Worm (Caenorhabditis elegans) whole organism, L4 larva: Measurements from ENCODE around the gene C47D12.4.

Source experiments
- D1046.2 ChIP-seq: fragments of 200-800 bp; sonication (Bioruptor generic); IDR thresholded peaks from 2 replicates; pipeline ENCODE4 v1.3.6; 2022; ENCODE audit warnings: missing genetic modification characterization, missing compliant biosample characterization
- F10B5.3 ChIP-seq: sonication (generic microtip); optimal IDR thresholded peaks from 2 replicates; lab custom pipeline; 2016; ENCODE audit warnings: mild to moderate bottlenecking, missing genetic modification characterization, missing compliant biosample characterization
- F26F4.8 ChIP-seq: fragments of 200-800 bp; sonication (Bioruptor generic); conservative IDR thresholded peaks from 2 replicates; pipeline ENCODE4 v1.3.6; 2022; ENCODE audit warnings: missing genetic modification characterization, missing compliant biosample characterization
- F44E2.7 ChIP-seq: fragments of 200-800 bp; sonication (Bioruptor generic); IDR thresholded peaks from 2 replicates; pipeline ENCODE4 v2.1.2; 2022; ENCODE audit warnings: missing genetic modification characterization, missing compliant biosample characterization
- T26A8.4 ChIP-seq: fragments of 200-800 bp; sonication (Bioruptor generic); IDR thresholded peaks from 2 replicates; pipeline ENCODE4 v1.3.6; 2022; ENCODE audit warnings: missing genetic modification characterization, missing compliant biosample characterization
- Y48G9A.11 ChIP-seq: fragments of 200-800 bp; sonication (Bioruptor generic); IDR thresholded peaks from 2 replicates; pipeline ENCODE4 v1.3.6; 2022; ENCODE audit warnings: missing genetic modification reagents, missing genetic modification characterization, missing compliant biosample characterization
- Y75B8A.6 ChIP-seq: fragments of 200-800 bp; sonication (Bioruptor generic); IDR thresholded peaks from 2 replicates; pipeline ENCODE4 v1.3.6; 2022; ENCODE audit warnings: missing genetic modification reagents, missing genetic modification characterization, missing compliant biosample characterization
- ZK546.5 ChIP-seq, 2 experiments: sonication (generic microtip); optimal IDR thresholded peaks; 2 replicates each; lab custom pipeline; 2017; ENCODE audit warnings: missing biosample characterization in 2 of 2, missing genetic modification characterization in 2 of 2
- aha-1 ChIP-seq: fragments of 150-350 bp; peaks from one replicate; lab custom pipeline; 2014; ENCODE audit warnings: missing biosample characterization, missing genetic modification characterization
- aly-2 ChIP-seq: sonication (generic microtip); optimal IDR thresholded peaks from 2 replicates; lab custom pipeline; 2018; ENCODE audit warnings: missing biosample characterization, missing genetic modification characterization
- ama-1 ChIP-seq: fragments of 150-350 bp; optimal IDR thresholded peaks from 2 replicates; lab custom pipeline; 2014; ENCODE audit warnings: inconsistent platforms, mixed read lengths
- ceh-32 ChIP-seq: sonication (generic microtip); optimal IDR thresholded peaks from 2 replicates; lab custom pipeline; 2016; ENCODE audit warnings: mild to moderate bottlenecking, missing genetic modification characterization, missing compliant biosample characterization; ENCODE audit not compliant: poor library complexity
- ceh-44 ChIP-seq: fragments of 200-800 bp; sonication (Bioruptor generic); IDR thresholded peaks from 2 replicates; pipeline ENCODE4 v1.3.6; 2022; ENCODE audit warnings: missing genetic modification reagents, missing genetic modification characterization, missing compliant biosample characterization
- ceh-62 ChIP-seq: sonication (generic microtip); optimal IDR thresholded peaks from 2 replicates; lab custom pipeline; 2017; ENCODE audit warnings: missing biosample characterization, missing genetic modification characterization
- cey-2 ChIP-seq: sonication (generic microtip); optimal IDR thresholded peaks from 3 replicates; lab custom pipeline; 2017; ENCODE audit warnings: missing genetic modification characterization, mild to moderate bottlenecking, missing compliant biosample characterization, antibody characterized with exemption, borderline replicate concordance; ENCODE audit not compliant: insufficient read depth
- daf-12 ChIP-seq: fragments of 150-350 bp; optimal IDR thresholded peaks from 2 replicates; lab custom pipeline; 2014; ENCODE audit warnings: missing biosample characterization, missing genetic modification reagents, missing genetic modification characterization
- daf-16 ChIP-seq, 3 experiments: sonication (generic microtip); optimal IDR thresholded peaks; 2 replicates each; lab custom pipeline; 2016 to 2017; ENCODE audit warnings: missing genetic modification characterization in 3 of 3, missing genetic modification reagents in 3 of 3, mild to moderate bottlenecking in 2 of 3, missing compliant biosample characterization in 2 of 3, missing biosample characterization in 1 of 3, moderate library complexity in 1 of 3
- daf-8 ChIP-seq: fragments of 200-800 bp; sonication (Bioruptor generic); IDR thresholded peaks from 2 replicates; pipeline ENCODE4 v1.3.6; 2022; ENCODE audit warnings: missing genetic modification characterization, missing compliant biosample characterization
- egl-43 ChIP-seq: fragments of 200-800 bp; sonication (Bioruptor generic); IDR thresholded peaks from 2 replicates; pipeline ENCODE4 v1.3.6; 2022; ENCODE audit warnings: missing genetic modification reagents, missing genetic modification characterization, missing compliant biosample characterization
- fkh-10 ChIP-seq: fragments of 150-350 bp; optimal IDR thresholded peaks from 2 replicates; lab custom pipeline; 2014; ENCODE audit warnings: missing biosample characterization, missing genetic modification reagents, missing genetic modification characterization
- hif-1 ChIP-seq, 2 experiments: sonication (generic microtip); optimal IDR thresholded peaks; 2 replicates each; lab custom pipeline; 2016 to 2017; ENCODE audit warnings: missing compliant biosample characterization in 2 of 2, missing genetic modification characterization in 2 of 2, missing genetic modification reagents in 2 of 2, missing genotype in 2 of 2, mild to moderate bottlenecking in 1 of 2
- hlh-11 ChIP-seq: fragments of 200-800 bp; sonication (Bioruptor generic); optimal IDR thresholded peaks from 2 replicates; lab custom pipeline; 2018; ENCODE audit warnings: mild to moderate bottlenecking, missing genetic modification characterization, missing compliant biosample characterization
- hmg-1.1 ChIP-seq: fragments of 200-800 bp; sonication (Bioruptor generic); IDR thresholded peaks from 2 replicates; pipeline ENCODE4 v1.3.6; 2022; ENCODE audit warnings: missing genetic modification reagents, missing genetic modification characterization, missing compliant biosample characterization
- lin-15B ChIP-seq: fragments of 150-350 bp; sonication (generic microtip); optimal IDR thresholded peaks from 3 replicates; lab custom pipeline; 2014; ENCODE audit warnings: missing biosample characterization, missing genetic modification characterization
- lin-38 ChIP-seq: fragments of 200-800 bp; sonication (Bioruptor generic); IDR thresholded peaks from 2 replicates; pipeline ENCODE4 v1.3.6; 2022; ENCODE audit warnings: missing genetic modification reagents, missing genetic modification characterization, missing compliant biosample characterization
- lsy-2 ChIP-seq, 2 experiments: fragments of 150-350 bp in 1 of 2; sonication (generic microtip) in 1 of 2; optimal IDR thresholded peaks; 2 replicates each; lab custom pipeline; 2014 to 2017; ENCODE audit warnings: missing biosample characterization in 2 of 2, missing genetic modification characterization in 2 of 2
- mep-1 ChIP-seq: fragments of 150-350 bp; sonication (generic microtip); optimal IDR thresholded peaks from 3 replicates; lab custom pipeline; 2014; ENCODE audit warnings: missing biosample characterization, missing genetic modification characterization
- mxl-2 ChIP-seq: fragments of 200-800 bp; sonication (Bioruptor generic); conservative IDR thresholded peaks from 2 replicates; pipeline ENCODE4 v1.3.6; 2022; ENCODE audit warnings: missing genetic modification reagents, missing genetic modification characterization, missing compliant biosample characterization
- mxl-3 ChIP-seq: fragments of 200-800 bp; sonication (Bioruptor generic); optimal IDR thresholded peaks from 2 replicates; lab custom pipeline; 2018; ENCODE audit warnings: mild to moderate bottlenecking, missing genetic modification characterization, missing compliant biosample characterization
- nhr-102 ChIP-seq: sonication (generic microtip); optimal IDR thresholded peaks from 2 replicates; lab custom pipeline; 2016; ENCODE audit warnings: mild to moderate bottlenecking, missing genetic modification characterization, moderate library complexity, missing compliant biosample characterization
- nhr-237 ChIP-seq: sonication (generic microtip); optimal IDR thresholded peaks from 2 replicates; lab custom pipeline; 2017; ENCODE audit warnings: missing biosample characterization, missing genetic modification characterization
- nhr-25 ChIP-seq: sonication (generic microtip); optimal IDR thresholded peaks from 2 replicates; lab custom pipeline; 2017; ENCODE audit warnings: missing genetic modification characterization, mild to moderate bottlenecking, missing compliant biosample characterization, antibody characterized with exemption, moderate library complexity, borderline replicate concordance; ENCODE audit not compliant: insufficient read depth
- nhr-28 ChIP-seq: fragments of 150-350 bp; optimal IDR thresholded peaks from 2 replicates; lab custom pipeline; 2014; ENCODE audit warnings: missing biosample characterization, missing genetic modification characterization
- rbr-2 ChIP-seq: sonication (generic microtip); optimal IDR thresholded peaks from 2 replicates; lab custom pipeline; 2016; ENCODE audit warnings: missing genotype, missing genetic modification characterization, missing compliant biosample characterization
- saeg-2 ChIP-seq: fragments of 200-800 bp; sonication (Bioruptor generic); IDR thresholded peaks from 2 replicates; pipeline ENCODE4 v1.3.6; 2022; ENCODE audit warnings: missing genetic modification reagents, missing genetic modification characterization, missing compliant biosample characterization
- set-16 ChIP-seq: fragments of 200-800 bp; sonication (Bioruptor generic); IDR thresholded peaks from 2 replicates; pipeline ENCODE4 v1.3.6; 2022; ENCODE audit warnings: missing genetic modification reagents, missing genetic modification characterization, missing compliant biosample characterization
- snpc-1.2 ChIP-seq: fragments of 200-800 bp; sonication (Bioruptor generic); IDR thresholded peaks from 2 replicates; pipeline ENCODE4 v1.3.6; 2022; ENCODE audit warnings: missing genetic modification reagents, missing genetic modification characterization, missing compliant biosample characterization
- snpc-4 ChIP-seq: fragments of 150-350 bp; optimal IDR thresholded peaks from 2 replicates; lab custom pipeline; 2014; ENCODE audit warnings: missing biosample characterization, missing genetic modification characterization
- spr-1 ChIP-seq: sonication (generic microtip); optimal IDR thresholded peaks from 2 replicates; lab custom pipeline; 2016; ENCODE audit warnings: mild to moderate bottlenecking, missing genetic modification characterization, missing compliant biosample characterization
- spr-3 ChIP-seq: fragments of 200-800 bp; sonication (Bioruptor generic); optimal IDR thresholded peaks from 2 replicates; lab custom pipeline; 2018; ENCODE audit warnings: mild to moderate bottlenecking, missing genetic modification characterization, missing compliant biosample characterization
- tag-97 ChIP-seq: fragments of 200-800 bp; sonication (Bioruptor generic); IDR thresholded peaks from 2 replicates; pipeline ENCODE4 v1.3.6; 2022; ENCODE audit warnings: missing genetic modification characterization, missing compliant biosample characterization
- unc-130 ChIP-seq: sonication (generic microtip); optimal IDR thresholded peaks from 2 replicates; lab custom pipeline; 2016; ENCODE audit warnings: missing genetic modification reagents, missing genetic modification characterization, missing compliant biosample characterization
- unc-39 ChIP-seq: sonication (generic microtip); optimal IDR thresholded peaks from 2 replicates; lab custom pipeline; 2017; ENCODE audit warnings: missing biosample characterization, missing genetic modification characterization
- unc-62 ChIP-seq, 3 experiments: fragments of 150-350 bp in 1 of 3; sonication (generic microtip); optimal IDR thresholded peaks in 2 of 3; peaks in 1 of 3; 1 replicate in 1 of 3; 2 replicates in 2 of 3; lab custom pipeline; 2014 to 2017; ENCODE audit warnings: missing biosample characterization in 3 of 3, missing genetic modification characterization in 3 of 3, missing genetic modification reagents in 3 of 3, missing genotype in 1 of 3
- zfp-2 ChIP-seq: sonication (generic microtip); optimal IDR thresholded peaks from 2 replicates; lab custom pipeline; 2016; ENCODE audit warnings: mild to moderate bottlenecking, missing genetic modification characterization, missing compliant biosample characterization
- zfp-3 ChIP-seq: fragments of 200-800 bp; sonication (Bioruptor generic); conservative IDR thresholded peaks from 2 replicates; pipeline ENCODE4 v1.3.6; 2022; ENCODE audit warnings: missing genetic modification reagents, missing genetic modification characterization, missing compliant biosample characterization
- zip-11 ChIP-seq: fragments of 200-800 bp; sonication (Bioruptor generic); IDR thresholded peaks from 2 replicates; pipeline ENCODE4 v1.3.6; 2022; ENCODE audit warnings: missing genetic modification characterization, missing compliant biosample characterization

Gene C47D12.4

ce11 chrII:11633509-11633908 lies 48.1 kb upstream of the C47D12.4 start, which contains the start of gene din-1:
TSS of gene din-1 (minus strand) at chrII:11633609.
- TF ChIP-seq hlh-11 (tag; lab: Kevin White, UChicago) (no peak), mep-1 (tag; lab: Kevin White, UChicago) (no peak), T26A8.4 (no peak)
- TF ChIP-seq, all 104 proteins: peak for 0

ce11 chrII:11634057-11634676 lies 47.4 kb upstream of the C47D12.4 start:
- TF ChIP-seq ama-1 (lab: Kevin White, UChicago): peak; percentile 74
- TF ChIP-seq Y48G9A.11: no peak
- peak; percentile 93 for TF ChIP-seq rbr-2 (tag; lab: Kevin White, UChicago)
- TF ChIP-seq zip-11 (GFP tag; lab: Robert Waterston, UW): no peak
- no peak for TF ChIP-seq ZK546.5 (tag; optimal IDR thresholded peaks at IDR 0.05; lab: Kevin White, UChicago)
- TF ChIP-seq daf-16 (GFP tag; optimal IDR thresholded peaks at IDR 0.05; lab: Kevin White, UChicago): peak; percentile 4 to 40
- TF ChIP-seq daf-16 (tag; optimal IDR thresholded peaks at IDR 0.05; lab: Kevin White, UChicago): peak; percentile 57
- TF ChIP-seq Y75B8A.6 (GFP tag; lab: Robert Waterston, UW): no peak
- TF ChIP-seq nhr-237 (tag; lab: Kevin White, UChicago): peak; percentile 12
- TF ChIP-seq aha-1 (tag; lab: Kevin White, UChicago): peak; percentile 98
- no peak for TF ChIP-seq snpc-4
- no peak for TF ChIP-seq zfp-3 (GFP tag; lab: Robert Waterston, UW)
- peak; percentile 50 for TF ChIP-seq cey-2 (tag; lab: Kevin White, UChicago)
- no peak for TF ChIP-seq unc-130
- TF ChIP-seq F10B5.3 (tag; lab: Kevin White, UChicago): peak; percentile 44
- peak; percentile 52 for TF ChIP-seq spr-3 (GFP tag; lab: Kevin White, UChicago)
- peak; percentile 90 for TF ChIP-seq nhr-25 (tag; lab: Kevin White, UChicago)
- TF ChIP-seq ceh-32: no peak
- TF ChIP-seq hif-1 (tag; optimal IDR thresholded peaks at IDR 0.05; lab: Kevin White, UChicago): peak; percentile 22 to 90
- no peak for TF ChIP-seq F44E2.7 (GFP tag; lab: Robert Waterston, UW)
- TF ChIP-seq spr-1 (tag; lab: Kevin White, UChicago): peak; percentile 74
- TF ChIP-seq daf-8 (GFP tag; lab: Robert Waterston, UW): no peak
- peak; percentile 84 for TF ChIP-seq nhr-28
- TF ChIP-seq lin-15B: no peak
- TF ChIP-seq nhr-102: peak; percentile 26
- TF ChIP-seq aly-2 (tag; lab: Kevin White, UChicago): no peak
- peak in 1 of 2 experiments; percentile 100 for TF ChIP-seq unc-62 (GFP tag; optimal IDR thresholded peaks at IDR 0.05 in 1 of 2; lab: Kevin White, UChicago)
- TF ChIP-seq unc-62 (tag; optimal IDR thresholded peaks at IDR 0.05; lab: Kevin White, UChicago): no peak
- TF ChIP-seq set-16: peak; percentile 96
- TF ChIP-seq daf-12 (tag; lab: Kevin White, UChicago): no peak
- TF ChIP-seq lin-38 (GFP tag; lab: Robert Waterston, UW): peak; percentile 61
- TF ChIP-seq ceh-44: peak; percentile 64; the same call in 1 of the 2 replicates
- peak; percentile 84 to 87 for TF ChIP-seq lsy-2 (tag; optimal IDR thresholded peaks at IDR 0.05; lab: Kevin White, UChicago)
- TF ChIP-seq mxl-3 (GFP tag; lab: Kevin White, UChicago): peak; percentile 93
- TF ChIP-seq snpc-1.2: no peak
- TF ChIP-seq unc-39 (tag; lab: Kevin White, UChicago): peak; percentile 6
- 0 out of 2 replicates have a peak, but pooled peaks have one; percentile 40 for TF ChIP-seq D1046.2 (GFP tag; lab: Robert Waterston, UW)
- peak; percentile 71 for TF ChIP-seq mxl-2
- no peak for TF ChIP-seq ceh-62
- peak; percentile 80 for TF ChIP-seq egl-43 (GFP tag; lab: Robert Waterston, UW)
- no peak for TF ChIP-seq F26F4.8 (GFP tag; lab: Robert Waterston, UW)
- no peak for TF ChIP-seq tag-97 (GFP tag; lab: Robert Waterston, UW)
- peak; percentile 97 for TF ChIP-seq hmg-1.1 (GFP tag; lab: Robert Waterston, UW)
- TF ChIP-seq saeg-2 (GFP tag; lab: Robert Waterston, UW): no peak
- TF ChIP-seq zfp-2: no peak
- peak; percentile 25 for TF ChIP-seq fkh-10 (GFP tag; lab: Kevin White, UChicago)
